Worm (Caenorhabditis elegans) whole organism, late embryonic: ENCODE data around the gene F59B10.6.

Source experiments
- C08G9.2 ChIP-seq: sonication (generic microtip); optimal IDR thresholded peaks from 2 replicates; lab custom pipeline; 2016; ENCODE audit warnings: mild to moderate bottlenecking, missing genetic modification characterization, moderate library complexity, missing compliant biosample characterization
- ceh-6 ChIP-seq: fragments of 200-800 bp; sonication (Bioruptor generic); optimal IDR thresholded peaks from 2 replicates; lab custom pipeline; 2018; ENCODE audit warnings: mild to moderate bottlenecking, missing genetic modification characterization, missing compliant biosample characterization
- che-1 ChIP-seq: sonication (generic microtip); optimal IDR thresholded peaks from 2 replicates; lab custom pipeline; 2016; ENCODE audit warnings: mild to moderate bottlenecking, missing genetic modification characterization, missing compliant biosample characterization
- nhr-232 ChIP-seq: sonication (generic microtip); optimal IDR thresholded peaks from 2 replicates; lab custom pipeline; 2016; ENCODE audit warnings: missing genetic modification characterization, missing compliant biosample characterization

- no peak for TF ChIP-seq che-1
- TF ChIP-seq C08G9.2, result no peak
- no peak for TF ChIP-seq ceh-6 (GFP tag; lab: Kevin White, UChicago)
- no peak for TF ChIP-seq nhr-232 (tag; lab: Kevin White, UChicago)
Measured at ce11 chrII:10556550-10557205, 32.4 kb upstream of the F59B10.6 start.
